Worm (Caenorhabditis elegans) whole organism, L2 larva: Measurements from ENCODE around the gene R11G1.1.

ENCODE experiments used
- C34F6.9 ChIP-seq: fragments of 150-350 bp; optimal IDR thresholded peaks from 2 replicates; lab custom pipeline; 2014; ENCODE audit warnings: missing biosample characterization, missing genetic modification characterization
- F13H6.1 ChIP-seq: sonication (generic microtip); optimal IDR thresholded peaks from 2 replicates; lab custom pipeline; 2016; ENCODE audit warnings: missing genetic modification characterization, missing compliant biosample characterization
- R02D3.7 ChIP-seq: fragments of 150-350 bp; optimal IDR thresholded peaks from 2 replicates; lab custom pipeline; 2014; ENCODE audit warnings: missing biosample characterization, missing genetic modification characterization
- alr-1 ChIP-seq: fragments of 150-350 bp; optimal IDR thresholded peaks from 2 replicates; lab custom pipeline; 2014; ENCODE audit warnings: missing biosample characterization, missing genetic modification characterization
- aly-2 ChIP-seq: fragments of 150-350 bp; optimal IDR thresholded peaks from 2 replicates; lab custom pipeline; 2014; ENCODE audit warnings: missing biosample characterization, missing genetic modification characterization
- ama-1 ChIP-seq: fragments of 150-350 bp; optimal IDR thresholded peaks from 2 replicates; lab custom pipeline; 2018; ENCODE audit warnings: inconsistent platforms
- blmp-1 ChIP-seq: sonication (generic microtip); optimal IDR thresholded peaks from 2 replicates; lab custom pipeline; 2017; ENCODE audit warnings: missing genetic modification characterization, mild to moderate bottlenecking, missing compliant biosample characterization, antibody characterized with exemption, moderate library complexity; ENCODE audit not compliant: insufficient read depth
- ceh-16 ChIP-seq: fragments of 150-350 bp; optimal IDR thresholded peaks from 2 replicates; lab custom pipeline; 2014; ENCODE audit warnings: missing biosample characterization, missing genetic modification characterization
- ceh-82 ChIP-seq: fragments of 150-350 bp; optimal IDR thresholded peaks from 2 replicates; lab custom pipeline; 2014; ENCODE audit warnings: missing biosample characterization, missing genetic modification characterization
- dmd-4 ChIP-seq: sonication (generic microtip); optimal IDR thresholded peaks from 2 replicates; lab custom pipeline; 2017; ENCODE audit warnings: missing biosample characterization, missing genetic modification characterization
- egl-27 ChIP-seq: sonication (generic microtip); optimal IDR thresholded peaks from 3 replicates; lab custom pipeline; 2017; ENCODE audit warnings: missing biosample characterization, missing genetic modification reagents, missing genetic modification characterization
- elt-1 ChIP-seq: fragments of 150-350 bp; optimal IDR thresholded peaks from 2 replicates; lab custom pipeline; 2014; ENCODE audit warnings: missing biosample characterization, missing genetic modification characterization
- fos-1 ChIP-seq: fragments of 150-350 bp; optimal IDR thresholded peaks from 2 replicates; lab custom pipeline; 2014; ENCODE audit warnings: missing biosample characterization, missing genetic modification characterization
- mab-5 ChIP-seq: fragments of 150-350 bp; optimal IDR thresholded peaks from 2 replicates; lab custom pipeline; 2014; ENCODE audit warnings: missing biosample characterization, missing genetic modification characterization
- mdl-1 ChIP-seq, 2 experiments: fragments of 150-350 bp in 1 of 2; sonication (generic microtip) in 1 of 2; optimal IDR thresholded peaks; 2 replicates each; lab custom pipeline; 2017; ENCODE audit warnings: missing biosample characterization in 2 of 2, missing genetic modification characterization in 2 of 2
- nhr-10 ChIP-seq: sonication (generic microtip); optimal IDR thresholded peaks from 2 replicates; lab custom pipeline; 2017; ENCODE audit warnings: missing biosample characterization, missing genetic modification characterization
- nhr-11 ChIP-seq: fragments of 150-350 bp; optimal IDR thresholded peaks from 2 replicates; lab custom pipeline; 2014; ENCODE audit warnings: missing biosample characterization, missing genetic modification characterization
- nhr-12 ChIP-seq: fragments of 150-350 bp; optimal IDR thresholded peaks from 2 replicates; lab custom pipeline; 2014; ENCODE audit warnings: missing biosample characterization, missing genetic modification characterization
- nhr-129 ChIP-seq: fragments of 150-350 bp; optimal IDR thresholded peaks from 2 replicates; lab custom pipeline; 2014; ENCODE audit warnings: missing biosample characterization, missing genetic modification characterization
- nhr-21 ChIP-seq: fragments of 150-350 bp; optimal IDR thresholded peaks from 2 replicates; lab custom pipeline; 2014; ENCODE audit warnings: missing biosample characterization, missing genetic modification characterization
- nhr-23 ChIP-seq: fragments of 150-350 bp; optimal IDR thresholded peaks from 2 replicates; lab custom pipeline; 2014; ENCODE audit warnings: missing biosample characterization, missing genetic modification reagents, missing genetic modification characterization
- nhr-25 ChIP-seq: fragments of 150-350 bp; sonication (generic microtip); optimal IDR thresholded peaks from 3 replicates; lab custom pipeline; 2014; ENCODE audit warnings: missing biosample characterization, missing genetic modification characterization
- nhr-77 ChIP-seq: fragments of 150-350 bp; optimal IDR thresholded peaks from 2 replicates; lab custom pipeline; 2014; ENCODE audit warnings: missing biosample characterization, missing genetic modification characterization
- peb-1 ChIP-seq: fragments of 150-350 bp; optimal IDR thresholded peaks from 2 replicates; lab custom pipeline; 2014; ENCODE audit warnings: missing biosample characterization, missing genetic modification characterization
- skn-1 ChIP-seq: sonication (generic microtip); optimal IDR thresholded peaks from 2 replicates; lab custom pipeline; 2017; ENCODE audit warnings: missing biosample characterization, missing genetic modification characterization
- sma-9 ChIP-seq, 2 experiments: fragments of 150-350 bp in 1 of 2; sonication (generic microtip) in 1 of 2; optimal IDR thresholded peaks; 2 replicates each; lab custom pipeline; 2014 to 2016; ENCODE audit warnings: missing genetic modification characterization in 2 of 2, mild to moderate bottlenecking in 1 of 2, missing biosample characterization in 1 of 2, missing compliant biosample characterization in 1 of 2, missing genetic modification reagents in 1 of 2, moderate library complexity in 1 of 2
- unc-55 ChIP-seq: fragments of 150-350 bp; sonication (generic microtip); optimal IDR thresholded peaks from 3 replicates; lab custom pipeline; 2014; ENCODE audit warnings: missing biosample characterization, missing genetic modification reagents, missing genetic modification characterization
- zag-1 ChIP-seq: fragments of 150-350 bp; optimal IDR thresholded peaks from 2 replicates; lab custom pipeline; 2014; ENCODE audit warnings: missing biosample characterization, missing genetic modification characterization
- ztf-1 ChIP-seq: fragments of 200-800 bp; sonication (Bioruptor generic); conservative IDR thresholded peaks from 2 replicates; pipeline ENCODE4 v1.3.6; 2022; ENCODE audit warnings: missing genetic modification characterization, missing compliant biosample characterization

The R11G1.1 gene

ce11 chrX:3706319-3706718, 47.0 kb downstream of the R11G1.1 start:
- TF ChIP-seq fos-1 (tag; lab: Kevin White, UChicago) (no peak), C34F6.9 (tag; lab: Kevin White, UChicago) (no peak), mab-5 (no peak), peb-1 (no peak), skn-1 (tag; lab: Kevin White, UChicago) (no peak), elt-1 (tag; lab: Kevin White, UChicago) (no peak), nhr-11 (no peak), mdl-1 (tag; optimal IDR thresholded peaks at IDR 0.05; lab: Kevin White, UChicago) (no peak), zag-1 (tag; lab: Kevin White, UChicago) (no peak)

DNA sequence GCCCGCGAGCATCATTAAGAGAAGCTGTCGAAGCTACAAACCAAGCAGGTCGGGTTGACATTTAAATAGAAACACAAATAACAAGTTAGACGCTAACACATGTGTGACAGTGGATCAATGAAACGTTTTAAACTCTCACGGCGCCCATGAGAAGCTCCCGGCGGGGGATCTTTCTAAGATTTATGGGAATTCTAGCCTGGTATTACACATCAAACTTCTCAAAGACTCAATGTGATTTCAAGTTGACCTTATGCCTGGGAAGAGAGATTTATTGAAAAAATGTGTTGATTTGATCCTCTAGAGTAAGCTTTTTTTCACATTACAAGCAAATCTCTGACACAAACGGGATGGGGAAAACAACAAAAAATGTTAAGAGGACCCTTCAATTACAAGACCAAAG, 50.5 kb downstream of the R11G1.1 start:
- TF ChIP-seq ceh-82 (tag; lab: Kevin White, UChicago) (no peak), nhr-10 (tag; lab: Kevin White, UChicago) (no peak), ztf-1 (GFP tag; lab: Robert Waterston, UW) (no peak), nhr-11 (no peak), fos-1 (tag; lab: Kevin White, UChicago) (no peak), aly-2 (tag; lab: Kevin White, UChicago) (no peak), blmp-1 (tag; lab: Kevin White, UChicago) (no peak), peb-1 (no peak), ama-1 (lab: Kevin White, UChicago) (no peak), nhr-25 (tag; lab: Kevin White, UChicago) (no peak), F13H6.1 (tag; lab: Kevin White, UChicago) (no peak), nhr-12 (tag; lab: Kevin White, UChicago) (no peak), nhr-23 (tag; lab: Kevin White, UChicago) (no peak), ceh-16 (tag; lab: Kevin White, UChicago) (no peak), dmd-4 (tag; lab: Kevin White, UChicago) (no peak)
- TF ChIP-seq, all 48 proteins: peak for 0

DNA sequence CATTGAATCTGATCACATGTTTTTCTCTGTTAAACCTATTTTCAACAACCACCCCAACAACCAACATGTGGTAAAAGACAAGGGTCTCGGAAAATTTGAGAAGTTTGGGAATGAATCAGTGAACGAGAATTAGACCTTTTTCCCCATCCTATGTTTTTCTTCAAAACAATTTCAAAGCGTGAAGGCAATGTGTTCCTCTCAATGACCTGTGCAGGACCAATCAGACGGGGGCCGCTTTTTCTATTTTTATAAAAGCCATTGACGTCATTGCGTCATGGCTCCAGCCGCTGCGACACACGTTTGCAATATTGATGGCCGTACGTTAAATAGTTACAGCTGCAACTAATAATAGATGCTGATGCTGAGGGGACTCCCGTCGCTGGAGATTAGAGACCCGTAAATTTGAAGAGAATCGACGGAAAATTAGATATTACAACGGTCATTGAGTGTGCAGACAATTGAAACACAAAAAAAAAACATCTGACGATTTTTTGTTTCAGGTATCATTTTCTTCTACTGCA, 52.3 kb downstream of the R11G1.1 start:
- TF ChIP-seq F13H6.1 (tag; lab: Kevin White, UChicago), result no peak
- TF ChIP-seq egl-27 (tag; lab: Kevin White, UChicago), result no peak
- TF ChIP-seq mdl-1 (tag; optimal IDR thresholded peaks at IDR 0.05; lab: Kevin White, UChicago), result no peak
- no peak for TF ChIP-seq dmd-4 (tag; lab: Kevin White, UChicago)
- peak; percentile 55 for TF ChIP-seq sma-9 (GFP tag; optimal IDR thresholded peaks at IDR 0.05; lab: Kevin White, UChicago)
- TF ChIP-seq sma-9 (tag; optimal IDR thresholded peaks at IDR 0.05; lab: Kevin White, UChicago), result no peak
- no peak for TF ChIP-seq nhr-77 (tag; lab: Kevin White, UChicago)

DNA sequence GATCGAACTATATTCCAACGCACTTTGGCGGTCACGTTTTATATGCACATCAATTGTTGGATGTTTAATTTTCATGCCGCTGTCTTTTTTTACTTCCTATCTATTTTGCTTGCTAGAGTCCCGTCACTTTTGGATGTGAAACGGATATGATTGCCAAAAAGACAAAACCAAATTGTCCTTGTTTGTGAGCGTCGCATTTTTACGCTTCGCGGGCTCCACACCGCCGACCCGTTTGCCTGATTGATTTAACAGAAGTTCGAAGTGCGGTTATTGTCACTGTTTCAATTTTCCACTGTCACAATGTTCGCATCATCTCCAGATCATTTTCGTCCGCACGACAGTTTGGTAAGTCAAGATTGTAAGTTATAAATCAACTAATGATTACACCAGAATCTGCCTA, 55.5 kb downstream of the R11G1.1 start, which contains the start of gene C01C4.2:
TSS of gene C01C4.2 (plus strand) at position 301 of the 400 bp plus-strand sequence.
- TF ChIP-seq nhr-12 (tag; lab: Kevin White, UChicago) (no peak), nhr-21 (tag; lab: Kevin White, UChicago) (no peak), sma-9 (GFP tag; optimal IDR thresholded peaks at IDR 0.05; lab: Kevin White, UChicago) (no peak), sma-9 (tag; optimal IDR thresholded peaks at IDR 0.05; lab: Kevin White, UChicago) (no peak), nhr-129 (no peak), R02D3.7 (tag; lab: Kevin White, UChicago) (no peak), egl-27 (tag; lab: Kevin White, UChicago) (no peak), peb-1 (no peak), unc-55 (no peak)

DNA sequence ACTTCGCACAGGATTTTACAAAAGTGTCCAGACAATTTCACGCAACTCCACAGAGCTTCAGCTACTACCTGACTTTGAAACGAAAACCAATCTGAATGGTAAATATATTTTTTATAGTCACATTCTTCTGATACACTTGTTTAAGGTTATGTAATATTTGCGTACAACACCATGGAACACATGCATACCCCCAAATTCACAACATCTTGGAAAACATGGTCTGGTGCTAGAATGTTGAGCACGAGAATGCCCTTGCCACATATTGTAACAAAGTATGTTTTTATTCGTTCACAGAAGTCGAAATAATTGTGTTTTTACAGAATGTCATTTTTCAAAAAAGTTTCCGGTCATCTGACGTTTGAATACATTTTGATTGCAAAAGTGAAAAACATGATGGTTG, 56.5 kb downstream of the R11G1.1 start:
- TF ChIP-seq alr-1 (no peak), nhr-11 (no peak)
